Worm (Caenorhabditis elegans): ENCODE data around the gene algn-7.

ce11 chrV:19907365-19907764, 26.8 kb downstream of the algn-7 start, which contains the start of gene fars-2:
- TF ChIP-seq unc-62 (GFP tag; optimal IDR thresholded peaks at IDR 0.05) (no peak), alr-1 (tag; optimal IDR thresholded peaks at IDR 0.05) (no peak), nhr-11 (tag; optimal IDR thresholded peaks at IDR 0.05) (no peak), egl-27 (tag; optimal IDR thresholded peaks at IDR 0.05) (no peak), zag-1 (tag; optimal IDR thresholded peaks at IDR 0.05) (no peak), lin-13 (GFP tag; optimal IDR thresholded peaks at IDR 0.05) (no peak)
